Fruit fly (Drosophila melanogaster): ENCODE data around the gene Nepl17.
A peak's percentile ranks its signal among the peaks of the same experiment; 100 is the strongest.

Nepl17 gene

dm6 chr3R:28851966-28852377, 20.7 kb upstream of the Nepl17 start (continued):
- peak; percentile 38 for TF ChIP-seq CG12391 (tag; optimal IDR thresholded peaks at IDR 0.05)
- TF ChIP-seq CG17802 (tag; optimal IDR thresholded peaks at IDR 0.05) = peak; percentile 13
- no peak for TF ChIP-seq CG12071 (GFP tag; optimal IDR thresholded peaks at IDR 0.05)
- no peak for TF ChIP-seq disco-r (GFP tag; optimal IDR thresholded peaks at IDR 0.05)
- 0 out of 2 replicates have a peak, but pooled peaks have one; percentile 17 for TF ChIP-seq Xrp1 (GFP tag; IDR thresholded peaks at IDR 0.05)
- no peak for TF ChIP-seq nom (GFP tag; optimal IDR thresholded peaks at IDR 0.05)
- TF ChIP-seq eve (GFP tag; optimal IDR thresholded peaks at IDR 0.05) = peak in 1 of 2 experiments; percentile 13
- TF ChIP-seq Sox100B (GFP tag; optimal IDR thresholded peaks at IDR 0.05) = peak; percentile 17
- TF ChIP-seq Hr3 (GFP tag; optimal IDR thresholded peaks at IDR 0.05) = no peak
- TF ChIP-seq tup (GFP tag; optimal IDR thresholded peaks at IDR 0.05) = no peak
- TF ChIP-seq CrebB (tag; optimal IDR thresholded peaks at IDR 0.05) = no peak
- peak; percentile 8 for TF ChIP-seq CG9727 (GFP tag; optimal IDR thresholded peaks at IDR 0.05)
- TF ChIP-seq CG17568 (GFP tag; optimal IDR thresholded peaks at IDR 0.05) = no peak
- TF ChIP-seq h (optimal IDR thresholded peaks at IDR 0.05) = no peak
- TF ChIP-seq gem (tag; optimal IDR thresholded peaks at IDR 0.05) = peak; percentile 49
- TF ChIP-seq row (GFP tag; IDR thresholded peaks at IDR 0.05) = 0 out of 3 replicates have a peak, but pooled peaks have one; percentile 33
- TF ChIP-seq Hsf (GFP tag; optimal IDR thresholded peaks at IDR 0.05) = peak; percentile 4
- TF ChIP-seq bsh (GFP tag; optimal IDR thresholded peaks at IDR 0.05) = peak in 1 of 2 experiments; percentile 40
- peak; percentile 41 for TF ChIP-seq dmrt11E (tag; optimal IDR thresholded peaks at IDR 0.05)
- peak; percentile 15 for TF ChIP-seq CG18599 (GFP tag; optimal IDR thresholded peaks at IDR 0.05)
- TF ChIP-seq CG13624 (GFP tag; optimal IDR thresholded peaks at IDR 0.05) = no peak
- peak; percentile 87 for TF ChIP-seq sens (GFP tag)
- TF ChIP-seq CG7928 (GFP tag; optimal IDR thresholded peaks at IDR 0.05) = no peak
- peak; percentile 13; the same call in 1 of the 2 replicates for TF ChIP-seq Drgx (GFP tag; IDR thresholded peaks at IDR 0.05)
- TF ChIP-seq CG7271 (tag; optimal IDR thresholded peaks at IDR 0.05) = no peak
- peak; percentile 31 for TF ChIP-seq CG14710 (tag; optimal IDR thresholded peaks at IDR 0.05)
- peak; percentile 47 for TF ChIP-seq Vsx1 (GFP tag; optimal IDR thresholded peaks at IDR 0.05)
- TF ChIP-seq az2 (GFP tag; optimal IDR thresholded peaks at IDR 0.05) = peak; percentile 16
- TF ChIP-seq CoRest (tag; optimal IDR thresholded peaks at IDR 0.05) = peak; percentile 33
- TF ChIP-seq nau (GFP tag; optimal IDR thresholded peaks at IDR 0.05) = no peak
- no peak for TF ChIP-seq Taf1 (GFP tag; IDR thresholded peaks at IDR 0.05)
- no peak for TF ChIP-seq Trl (optimal IDR thresholded peaks at IDR 0.05)
- no peak for TF ChIP-seq Trl (GFP tag; optimal IDR thresholded peaks at IDR 0.05)
- TF ChIP-seq CG10979 (tag; optimal IDR thresholded peaks at IDR 0.05) = peak; percentile 41
- TF ChIP-seq Blimp-1 (GFP tag; optimal IDR thresholded peaks at IDR 0.05) = peak; percentile 31
- TF ChIP-seq CG17328 (GFP tag; IDR thresholded peaks at IDR 0.05) = 0 out of 2 replicates have a peak, but pooled peaks have one; percentile 8
- peak; percentile 14 for TF ChIP-seq Six4 (GFP tag; optimal IDR thresholded peaks at IDR 0.05)
- TF ChIP-seq CG18262 (tag; optimal IDR thresholded peaks at IDR 0.05) = peak; percentile 37
- no peak for TF ChIP-seq CG4730 (GFP tag; IDR thresholded peaks at IDR 0.05)
- peak; percentile 34 for TF ChIP-seq CG2712 (tag; optimal IDR thresholded peaks at IDR 0.05)
- no peak for TF ChIP-seq CG6254 (GFP tag; optimal IDR thresholded peaks at IDR 0.05)
- TF ChIP-seq gcm2 (GFP tag; optimal IDR thresholded peaks at IDR 0.05) = no peak
- peak; percentile 17 for TF ChIP-seq CG2678 (tag; optimal IDR thresholded peaks at IDR 0.05)
